Fruit fly (Drosophila melanogaster) whole organism, adult: ENCODE results near the gene Rcd5.

Source experiments
- CG11617 ChIP-seq: fragments of 200-800 bp; sonication (Bioruptor generic); optimal IDR thresholded peaks from 2 replicates; lab custom pipeline; 2017; ENCODE audit warnings: mild to moderate bottlenecking, missing biosample characterization, missing genetic modification reagents, missing genetic modification characterization
- CG12768 ChIP-seq: fragments of 200-800 bp; sonication (Bioruptor generic); optimal IDR thresholded peaks from 2 replicates; lab custom pipeline; 2017; ENCODE audit warnings: missing biosample characterization, missing genetic modification characterization, mild to moderate bottlenecking, moderate library complexity, missing genetic modification reagents
- CG14711 ChIP-seq: fragments of 200-800 bp; sonication (Bioruptor generic); optimal IDR thresholded peaks from 2 replicates; lab custom pipeline; 2018; ENCODE audit warnings: missing biosample characterization, mild to moderate bottlenecking, missing genetic modification characterization, moderate library complexity
- CG1620 ChIP-seq: fragments of 200-800 bp; sonication (Bioruptor generic); optimal IDR thresholded peaks from 2 replicates; lab custom pipeline; 2016; ENCODE audit warnings: missing biosample characterization, missing genetic modification characterization
- CG33017 ChIP-seq: fragments of 200-800 bp; sonication (Bioruptor generic); optimal IDR thresholded peaks from 2 replicates; lab custom pipeline; 2018; ENCODE audit warnings: missing biosample characterization, mild to moderate bottlenecking, missing genetic modification characterization, moderate library complexity
- CG5204 ChIP-seq: fragments of 200-800 bp; sonication (Bioruptor generic); optimal IDR thresholded peaks from 2 replicates; lab custom pipeline; 2016; ENCODE audit warnings: missing biosample characterization, missing genetic modification characterization
- CG7045 ChIP-seq: fragments of 200-800 bp; sonication (Bioruptor generic); optimal IDR thresholded peaks from 2 replicates; lab custom pipeline; 2017; ENCODE audit warnings: missing biosample characterization, mild to moderate bottlenecking, missing genetic modification characterization
- CG7101 ChIP-seq: fragments of 200-800 bp; sonication (Bioruptor generic); optimal IDR thresholded peaks from 2 replicates; lab custom pipeline; 2018; ENCODE audit warnings: missing biosample characterization, mild to moderate bottlenecking, missing genetic modification characterization, moderate library complexity
- Clk ChIP-seq: fragments of 200-800 bp; sonication (Bioruptor generic); optimal IDR thresholded peaks from 2 replicates; lab custom pipeline; 2017; ENCODE audit warnings: missing biosample characterization, missing genetic modification characterization
- Crg-1 ChIP-seq: fragments of 200-800 bp; sonication (Bioruptor generic); optimal IDR thresholded peaks from 2 replicates; lab custom pipeline; 2016; ENCODE audit warnings: missing biosample characterization, missing genetic modification characterization
- Hr96 ChIP-seq: fragments of 200-800 bp; sonication (Bioruptor generic); optimal IDR thresholded peaks from 2 replicates; lab custom pipeline; 2016; ENCODE audit warnings: missing biosample characterization, missing genetic modification characterization
- Mnt ChIP-seq: fragments of 200-800 bp; sonication (Bioruptor generic); optimal IDR thresholded peaks from 2 replicates; lab custom pipeline; 2016; ENCODE audit warnings: missing biosample characterization, mild to moderate bottlenecking, missing genetic modification characterization
- bab1 ChIP-seq: fragments of 200-800 bp; sonication (Bioruptor generic); optimal IDR thresholded peaks from 3 replicates; lab custom pipeline; 2019; ENCODE audit warnings: missing biosample characterization, mild to moderate bottlenecking, missing genetic modification characterization, moderate library complexity
- cic ChIP-seq: fragments of 200-800 bp; sonication (Bioruptor generic); optimal IDR thresholded peaks from 2 replicates; lab custom pipeline; 2017; ENCODE audit warnings: missing biosample characterization, mild to moderate bottlenecking, missing genetic modification characterization, moderate library complexity
- cnc ChIP-seq, 2 experiments: fragments of >200 bp; optimal IDR thresholded peaks; 2 replicates each; lab custom pipeline; 2017
- kay ChIP-seq: fragments of 200-800 bp; sonication (Bioruptor generic); peaks from one replicate; lab custom pipeline; 2016; ENCODE audit warnings: missing biosample characterization, missing genetic modification characterization, borderline replicate concordance
- ovo ChIP-seq: fragments of 200-800 bp; sonication (Bioruptor generic); optimal IDR thresholded peaks from 2 replicates; lab custom pipeline; 2016; ENCODE audit warnings: missing biosample characterization, missing genetic modification characterization
- pad ChIP-seq: fragments of 200-800 bp; sonication (Bioruptor generic); optimal IDR thresholded peaks from 3 replicates; lab custom pipeline; 2017; ENCODE audit warnings: missing biosample characterization, missing genetic modification characterization, mild to moderate bottlenecking, moderate library complexity, missing genetic modification reagents
- tj ChIP-seq: fragments of 200-800 bp; sonication (Bioruptor generic); optimal IDR thresholded peaks from 3 replicates; lab custom pipeline; 2017; ENCODE audit warnings: missing biosample characterization, mild to moderate bottlenecking, missing genetic modification characterization, moderate library complexity
- toe ChIP-seq: fragments of 200-800 bp; sonication (Bioruptor generic); optimal IDR thresholded peaks from 2 replicates; lab custom pipeline; 2016; ENCODE audit warnings: missing biosample characterization, missing genetic modification characterization

The Rcd5 gene

dm6 chr3L:4007256-4007655 is 33.1 kb upstream of the Rcd5 start:
- no peak for TF ChIP-seq CG11617 (GFP tag; lab: Kevin White, UChicago)
- no peak for TF ChIP-seq CG7101 (tag; lab: Kevin White, UChicago)
- TF ChIP-seq CG5204 = no peak
- TF ChIP-seq cic (GFP tag; lab: Kevin White, UChicago) = no peak
- no peak for TF ChIP-seq Crg-1 (GFP tag; lab: Kevin White, UChicago)
- TF ChIP-seq Hr96 (GFP tag; lab: Kevin White, UChicago) = no peak

dm6 chr3L:4010122-4010521 is 30.2 kb upstream of the Rcd5 start:
- TF ChIP-seq ovo (GFP tag; lab: Kevin White, UChicago) (no peak), Mnt (no peak), toe (no peak), CG7101 (tag; lab: Kevin White, UChicago) (no peak), tj (no peak), CG1620 (GFP tag; lab: Kevin White, UChicago) (no peak), CG11617 (GFP tag; lab: Kevin White, UChicago) (no peak)

dm6 chr3L:4014349-4014748 is 26.0 kb upstream of the Rcd5 start:
- no peak for TF ChIP-seq toe
- TF ChIP-seq CG14711 (tag; lab: Kevin White, UChicago) = no peak
- no peak for TF ChIP-seq Crg-1 (GFP tag; lab: Kevin White, UChicago)
- no peak for TF ChIP-seq CG5204
- no peak for TF ChIP-seq kay (GFP tag; lab: Kevin White, UChicago)
- no peak for TF ChIP-seq ovo (GFP tag; lab: Kevin White, UChicago)
- no peak for TF ChIP-seq CG1620 (GFP tag; lab: Kevin White, UChicago)
- no peak for TF ChIP-seq CG33017 (tag; lab: Kevin White, UChicago)
- no peak for TF ChIP-seq pad
- TF ChIP-seq CG7101 (tag; lab: Kevin White, UChicago) = no peak
- no peak for TF ChIP-seq CG11617 (GFP tag; lab: Kevin White, UChicago)
- TF ChIP-seq bab1 (GFP tag; lab: Kevin White, UChicago) = no peak
- TF ChIP-seq CG12768 (GFP tag; lab: Kevin White, UChicago) = no peak
- TF ChIP-seq Hr96 (GFP tag; lab: Kevin White, UChicago) = no peak
- no peak for TF ChIP-seq Clk (GFP tag; lab: Kevin White, UChicago)
- TF ChIP-seq cic (GFP tag; lab: Kevin White, UChicago) = no peak
- no peak for TF ChIP-seq Mnt
- no peak for TF ChIP-seq CG7045 (GFP tag; lab: Kevin White, UChicago)

dm6 chr3L:4016754-4017153 is 23.6 kb upstream of the Rcd5 start:
- no peak for TF ChIP-seq CG7045 (GFP tag; lab: Kevin White, UChicago)
- TF ChIP-seq cnc (optimal IDR thresholded peaks at IDR 0.05; lab: Kevin White, UChicago) = no peak
- no peak for TF ChIP-seq CG12768 (GFP tag; lab: Kevin White, UChicago)
- TF ChIP-seq toe = no peak
- no peak for TF ChIP-seq Crg-1 (GFP tag; lab: Kevin White, UChicago)
- TF ChIP-seq Hr96 (GFP tag; lab: Kevin White, UChicago) = no peak
- TF ChIP-seq bab1 (GFP tag; lab: Kevin White, UChicago) = no peak

dm6 chr3L:4018228-4018928 is 22.0 kb upstream of the Rcd5 start, which contains the start of gene FoxL1:
TSS of gene FoxL1 (plus strand) at chr3L:4018878.
- TF ChIP-seq pad (no peak), toe (no peak), CG1620 (GFP tag; lab: Kevin White, UChicago) (no peak), CG14711 (tag; lab: Kevin White, UChicago) (no peak), tj (no peak), bab1 (GFP tag; lab: Kevin White, UChicago) (no peak), CG5204 (no peak), CG12768 (GFP tag; lab: Kevin White, UChicago) (no peak), cnc (optimal IDR thresholded peaks at IDR 0.05; lab: Kevin White, UChicago) (no peak), Clk (GFP tag; lab: Kevin White, UChicago) (no peak), kay (GFP tag; lab: Kevin White, UChicago) (no peak), Mnt (no peak), CG7045 (GFP tag; lab: Kevin White, UChicago) (no peak), CG7101 (tag; lab: Kevin White, UChicago) (no peak), ovo (GFP tag; lab: Kevin White, UChicago) (no peak), Hr96 (GFP tag; lab: Kevin White, UChicago) (no peak), CG11617 (GFP tag; lab: Kevin White, UChicago) (no peak), Crg-1 (GFP tag; lab: Kevin White, UChicago) (no peak), CG33017 (tag; lab: Kevin White, UChicago) (no peak)

dm6 chr3L:4021260-4021831 is 19.0 kb upstream of the Rcd5 start, which contains the start of gene Mul1:
TSS of gene Mul1 (plus strand) at chr3L:4021457.
- TF ChIP-seq CG33017 (tag; lab: Kevin White, UChicago) = no peak
- no peak for TF ChIP-seq CG12768 (GFP tag; lab: Kevin White, UChicago)
- no peak for TF ChIP-seq tj
- no peak for TF ChIP-seq Clk (GFP tag; lab: Kevin White, UChicago)
- no peak for TF ChIP-seq cnc (optimal IDR thresholded peaks at IDR 0.05; lab: Kevin White, UChicago)
- no peak for TF ChIP-seq CG11617 (GFP tag; lab: Kevin White, UChicago)
- no peak for TF ChIP-seq pad
- peak; percentile 15 for TF ChIP-seq CG14711 (tag; lab: Kevin White, UChicago)
- no peak for TF ChIP-seq kay (GFP tag; lab: Kevin White, UChicago)
- no peak for TF ChIP-seq Mnt
- peak; percentile 31 for TF ChIP-seq bab1 (GFP tag; lab: Kevin White, UChicago)
- no peak for TF ChIP-seq CG5204
- no peak for TF ChIP-seq toe
- TF ChIP-seq CG1620 (GFP tag; lab: Kevin White, UChicago) = no peak
- peak; percentile 13 for TF ChIP-seq cic (GFP tag; lab: Kevin White, UChicago)
